Worm (Caenorhabditis elegans): Measurements from ENCODE around the gene nas-4.

nas-4 gene

DNA sequence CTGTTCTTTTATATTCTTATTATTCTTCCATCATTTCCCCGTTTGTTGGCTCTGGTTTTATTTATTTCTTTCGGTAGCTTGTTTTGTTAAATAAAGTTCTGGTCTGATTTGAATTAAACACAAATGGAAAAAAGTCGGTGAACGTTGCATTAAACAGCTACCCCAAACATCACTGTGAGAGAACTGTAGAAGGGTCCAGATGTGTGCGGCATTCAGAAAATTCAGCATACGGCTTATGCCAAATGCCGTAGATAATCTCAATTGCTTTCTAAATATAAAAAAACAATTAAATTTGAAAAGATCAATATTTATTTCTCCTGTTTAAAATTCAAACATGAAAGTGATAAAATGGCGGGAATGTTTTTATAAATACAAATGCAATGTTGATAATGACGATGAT lies 24.4 kb upstream of the nas-4 start:
- TF ChIP-seq scrt-1 (GFP tag; IDR thresholded peaks at IDR 0.05) = no peak
- no peak for TF ChIP-seq tra-4 (tag; optimal IDR thresholded peaks at IDR 0.05)
- no peak for TF ChIP-seq tbx-37 (GFP tag; conservative IDR thresholded peaks at IDR 0.05)
- TF ChIP-seq ets-7 (tag; optimal IDR thresholded peaks at IDR 0.05) = no peak
- no peak for TF ChIP-seq hnd-1 (tag; optimal IDR thresholded peaks at IDR 0.05)
- TF ChIP-seq flt-1 (GFP tag; IDR thresholded peaks at IDR 0.05) = no peak
- TF ChIP-seq pes-1 (GFP tag; IDR thresholded peaks at IDR 0.05) = no peak
- no peak for TF ChIP-seq F13C5.2 (tag; optimal IDR thresholded peaks at IDR 0.05)

DNA sequence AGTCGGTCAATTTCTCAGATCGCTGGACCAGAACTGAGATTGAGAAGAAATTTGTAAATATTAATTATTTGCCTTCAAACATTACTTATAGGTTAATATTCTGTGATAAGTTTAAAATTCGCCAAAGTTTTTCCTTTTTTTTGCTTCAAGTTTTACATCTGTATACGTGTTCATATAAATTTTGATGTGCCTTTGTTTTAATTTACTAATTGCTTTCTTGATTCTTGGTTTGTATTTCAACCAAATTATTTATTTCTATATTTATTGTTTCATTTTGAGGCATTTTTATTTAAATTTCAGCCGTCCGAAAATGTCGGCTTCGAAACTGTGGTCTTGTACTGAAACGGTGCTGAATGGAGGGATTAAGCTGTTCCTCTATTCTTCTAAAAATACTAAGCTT lies 20.9 kb upstream of the nas-4 start, which contains the start of gene C05D11.1:
Gene C05D11.1 (plus strand): TSS at position 301 of the 400 bp plus-strand sequence.
- TF ChIP-seq hnd-1 (tag; optimal IDR thresholded peaks at IDR 0.05) (no peak), pes-1 (GFP tag; IDR thresholded peaks at IDR 0.05) (no peak), flt-1 (GFP tag; IDR thresholded peaks at IDR 0.05) (no peak), ets-7 (tag; optimal IDR thresholded peaks at IDR 0.05) (no peak), ama-1 (optimal IDR thresholded peaks at IDR 0.05) (no peak)

DNA sequence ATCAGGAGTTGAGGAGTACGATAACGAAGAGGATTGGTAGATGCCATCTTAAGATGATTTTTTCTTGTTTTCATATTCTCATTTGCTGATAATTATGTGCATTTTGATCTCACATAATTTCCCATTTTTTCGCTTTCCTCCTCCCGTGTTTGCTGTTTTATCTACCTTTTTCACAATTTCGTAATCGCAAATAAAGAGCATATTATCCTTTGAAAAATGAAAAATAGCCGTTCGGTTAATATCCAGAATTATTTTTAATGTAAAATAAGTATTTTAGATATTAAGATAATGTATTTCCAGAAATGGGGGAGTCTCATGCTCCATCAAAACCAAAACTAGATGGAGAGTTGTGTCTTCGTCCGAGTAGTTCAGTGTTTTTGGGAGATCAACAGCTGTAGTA lies 17.5 kb upstream of the nas-4 start, which contains the start of gene vps-16:
Gene vps-16 (plus strand): TSS at position 301 of the 400 bp plus-strand sequence.
- TF ChIP-seq hmg-4 (GFP tag; optimal IDR thresholded peaks at IDR 0.05) (no peak), tbx-11 (GFP tag; IDR thresholded peaks at IDR 0.05) (no peak), tbx-37 (GFP tag; conservative IDR thresholded peaks at IDR 0.05) (no peak), F13C5.2 (tag; optimal IDR thresholded peaks at IDR 0.05) (no peak), hnd-1 (tag; optimal IDR thresholded peaks at IDR 0.05) (no peak), ets-7 (tag; optimal IDR thresholded peaks at IDR 0.05) (no peak), flt-1 (GFP tag; IDR thresholded peaks at IDR 0.05) (no peak), ama-1 (optimal IDR thresholded peaks at IDR 0.05) (no peak), hmbx-1 (tag; optimal IDR thresholded peaks at IDR 0.05) (no peak), ceh-36 (tag; optimal IDR thresholded peaks at IDR 0.05) (no peak), pes-1 (GFP tag; IDR thresholded peaks at IDR 0.05) (no peak), aly-1 (tag; optimal IDR thresholded peaks at IDR 0.05) (no peak), ceh-13 (GFP tag; optimal IDR thresholded peaks at IDR 0.05) (no peak)

DNA sequence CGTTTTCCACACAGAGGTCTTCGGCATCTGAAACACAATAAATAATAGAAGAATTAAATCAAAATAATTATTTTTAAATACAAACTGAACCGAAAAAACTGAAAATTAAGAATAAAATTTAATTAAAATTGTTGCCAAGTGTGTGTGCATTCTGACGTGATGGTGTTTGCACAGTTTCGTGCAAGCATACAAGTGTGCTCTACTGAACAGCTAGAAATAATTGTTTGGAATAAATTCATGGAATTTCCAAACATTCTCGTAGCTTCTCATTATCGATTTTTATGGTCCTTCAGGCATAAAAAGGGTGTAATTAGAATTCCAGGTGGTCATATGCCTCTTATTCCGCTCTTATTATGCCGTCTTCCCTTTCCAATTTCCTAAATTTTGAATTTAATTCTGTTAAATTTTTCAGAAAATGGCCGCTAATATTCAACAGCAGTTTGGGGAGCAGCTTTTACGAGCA lies 16.3 kb upstream of the nas-4 start, which contains the start of the genes mrps-17 and txdc-9:
Gene mrps-17 (minus strand): TSS at position 33 of the 463 bp plus-strand sequence.
Gene txdc-9 (plus strand): TSS at position 413 of the 463 bp plus-strand sequence.
- TF ChIP-seq F13C5.2 (tag; optimal IDR thresholded peaks at IDR 0.05) (peak; percentile 67), flt-1 (GFP tag; IDR thresholded peaks at IDR 0.05) (0 out of 2 replicates have a peak, but pooled peaks have one; percentile 38), pes-1 (GFP tag; IDR thresholded peaks at IDR 0.05) (no peak), ceh-36 (tag; optimal IDR thresholded peaks at IDR 0.05) (no peak)

DNA sequence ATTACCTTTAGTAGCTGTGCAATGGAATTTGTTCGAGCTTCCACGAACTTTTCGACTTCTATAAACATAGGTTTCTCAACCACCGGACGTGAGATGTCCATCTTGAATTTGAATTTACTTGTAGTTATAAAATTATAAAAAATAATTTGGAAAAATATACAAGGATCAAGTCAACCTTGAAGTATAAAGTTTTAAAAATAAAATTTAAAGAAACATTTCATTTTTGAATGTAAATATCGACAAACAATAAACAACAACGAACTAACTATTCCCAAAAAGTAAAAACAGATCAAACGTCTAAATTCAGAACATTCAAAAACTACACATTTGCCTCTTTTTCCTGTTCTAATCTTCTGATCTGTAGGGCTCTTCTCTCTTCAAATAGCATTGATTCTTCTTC lies 15.4 kb upstream of the nas-4 start, which contains the start of gene popl-1:
Gene popl-1 (minus strand): TSS at position 101 of the 400 bp plus-strand sequence.
- no peak for TF ChIP-seq ceh-13 (GFP tag; optimal IDR thresholded peaks at IDR 0.05)
- TF ChIP-seq ceh-36 (tag; optimal IDR thresholded peaks at IDR 0.05) = no peak
- TF ChIP-seq scrt-1 (GFP tag; IDR thresholded peaks at IDR 0.05) = no peak
- TF ChIP-seq ama-1 (optimal IDR thresholded peaks at IDR 0.05) = no peak
- no peak for TF ChIP-seq sea-1 (GFP tag; conservative IDR thresholded peaks at IDR 0.05)
- no peak for TF ChIP-seq aly-1 (tag; optimal IDR thresholded peaks at IDR 0.05)

DNA sequence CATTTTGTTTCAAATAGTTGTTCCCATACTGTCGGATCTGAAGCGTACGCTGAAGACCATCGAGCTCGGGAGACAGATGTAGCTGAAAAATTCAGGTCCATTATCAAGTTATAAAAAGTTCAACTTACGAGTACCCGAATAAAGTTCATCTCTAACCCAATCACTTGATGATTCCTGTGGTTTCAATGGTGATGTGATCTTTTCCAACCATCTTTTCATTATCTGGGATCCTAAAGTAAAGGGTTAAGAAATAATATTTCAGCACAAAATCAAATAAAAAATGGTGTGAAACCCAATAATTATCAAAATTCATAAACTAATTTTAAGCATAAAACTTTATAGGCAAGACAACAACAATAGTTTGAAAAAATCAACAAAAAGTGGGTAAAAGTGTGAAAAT lies 11.7 kb upstream of the nas-4 start, which contains the start of gene C05D11.8:
Gene C05D11.8 (minus strand): TSS at position 101 of the 400 bp plus-strand sequence.
- TF ChIP-seq scrt-1 (GFP tag; IDR thresholded peaks at IDR 0.05) = no peak
- no peak for TF ChIP-seq tbx-11 (GFP tag; IDR thresholded peaks at IDR 0.05)
- no peak for TF ChIP-seq hmbx-1 (tag; optimal IDR thresholded peaks at IDR 0.05)
- TF ChIP-seq hnd-1 (tag; optimal IDR thresholded peaks at IDR 0.05) = no peak
- TF ChIP-seq B0310.2 (tag; optimal IDR thresholded peaks at IDR 0.05) = no peak
- no peak for TF ChIP-seq tbx-37 (GFP tag; conservative IDR thresholded peaks at IDR 0.05)
- TF ChIP-seq tra-4 (tag; optimal IDR thresholded peaks at IDR 0.05) = no peak
- no peak for TF ChIP-seq aly-1 (tag; optimal IDR thresholded peaks at IDR 0.05)
- TF ChIP-seq ceh-13 (GFP tag; optimal IDR thresholded peaks at IDR 0.05) = no peak
- TF ChIP-seq F13C5.2 (tag; optimal IDR thresholded peaks at IDR 0.05) = no peak
- no peak for TF ChIP-seq ceh-36 (tag; optimal IDR thresholded peaks at IDR 0.05)
- no peak for TF ChIP-seq ama-1 (optimal IDR thresholded peaks at IDR 0.05)
- TF ChIP-seq pes-1 (GFP tag; IDR thresholded peaks at IDR 0.05) = no peak
- no peak for TF ChIP-seq sea-1 (GFP tag; conservative IDR thresholded peaks at IDR 0.05)
- no peak for TF ChIP-seq ets-7 (tag; optimal IDR thresholded peaks at IDR 0.05)
- no peak for TF ChIP-seq flt-1 (GFP tag; IDR thresholded peaks at IDR 0.05)
- TF ChIP-seq hmg-4 (GFP tag; optimal IDR thresholded peaks at IDR 0.05) = no peak

DNA sequence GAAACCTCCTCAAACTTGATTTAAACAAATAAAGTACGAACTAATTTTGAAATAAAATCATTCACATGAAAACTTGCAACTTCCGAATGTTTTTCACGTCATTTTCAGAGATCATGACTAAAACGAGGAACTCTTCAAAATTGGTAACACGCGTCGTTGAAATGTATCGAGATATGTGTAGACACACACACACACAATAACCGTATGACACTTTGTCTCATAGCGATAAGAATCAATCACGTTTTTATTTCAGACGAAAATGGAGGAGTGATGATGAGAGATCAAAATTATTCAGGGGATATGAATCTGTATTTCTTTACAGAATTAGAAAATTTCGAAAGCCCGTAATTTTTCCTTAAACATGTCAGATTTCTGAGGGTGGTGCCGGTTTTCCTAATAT lies 7.3 kb upstream of the nas-4 start:
- TF ChIP-seq ceh-13 (GFP tag; optimal IDR thresholded peaks at IDR 0.05) (no peak), hnd-1 (tag; optimal IDR thresholded peaks at IDR 0.05) (no peak), B0310.2 (tag; optimal IDR thresholded peaks at IDR 0.05) (no peak), F13C5.2 (tag; optimal IDR thresholded peaks at IDR 0.05) (no peak), ets-7 (tag; optimal IDR thresholded peaks at IDR 0.05) (no peak), scrt-1 (GFP tag; IDR thresholded peaks at IDR 0.05) (no peak), tra-4 (tag; optimal IDR thresholded peaks at IDR 0.05) (no peak), hmbx-1 (tag; optimal IDR thresholded peaks at IDR 0.05) (no peak), pes-1 (GFP tag; IDR thresholded peaks at IDR 0.05) (no peak), hmg-4 (GFP tag; optimal IDR thresholded peaks at IDR 0.05) (no peak), flt-1 (GFP tag; IDR thresholded peaks at IDR 0.05) (no peak), tbx-11 (GFP tag; IDR thresholded peaks at IDR 0.05) (no peak), ceh-36 (tag; optimal IDR thresholded peaks at IDR 0.05) (no peak)

DNA sequence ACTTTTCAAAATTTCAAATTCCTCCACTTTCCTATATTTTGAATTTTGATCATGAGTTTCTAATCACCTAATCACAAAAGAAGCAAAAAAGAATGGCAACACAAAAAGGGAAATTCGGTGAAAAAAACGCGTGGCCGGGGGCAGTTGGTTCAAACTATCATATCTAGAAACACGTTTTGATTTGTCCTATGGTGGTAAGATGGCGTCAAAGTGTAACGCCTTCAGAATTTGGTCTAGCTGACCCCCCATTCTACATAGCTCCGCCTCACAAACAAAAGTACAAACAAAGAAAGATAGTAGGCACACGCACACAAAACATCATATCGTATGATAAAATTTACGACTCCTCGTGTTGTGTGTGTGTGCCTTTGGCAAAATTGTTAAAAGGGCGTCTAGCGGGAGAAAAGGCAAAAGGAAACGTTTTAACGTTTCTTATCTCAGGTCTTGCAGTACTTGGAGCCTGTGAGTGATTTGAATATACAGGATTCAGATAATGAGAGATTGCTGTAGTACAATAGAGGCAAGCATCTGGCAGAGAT lies 6.6 kb upstream of the nas-4 start:
- TF ChIP-seq F13C5.2 (tag; optimal IDR thresholded peaks at IDR 0.05) = no peak
- TF ChIP-seq ama-1 (optimal IDR thresholded peaks at IDR 0.05) = no peak
- TF ChIP-seq pes-1 (GFP tag; IDR thresholded peaks at IDR 0.05) = no peak
- no peak for TF ChIP-seq ets-7 (tag; optimal IDR thresholded peaks at IDR 0.05)
- no peak for TF ChIP-seq B0310.2 (tag; optimal IDR thresholded peaks at IDR 0.05)
- no peak for TF ChIP-seq hnd-1 (tag; optimal IDR thresholded peaks at IDR 0.05)
- TF ChIP-seq sea-1 (GFP tag; conservative IDR thresholded peaks at IDR 0.05) = no peak
- TF ChIP-seq tbx-11 (GFP tag; IDR thresholded peaks at IDR 0.05) = no peak
- no peak for TF ChIP-seq aly-1 (tag; optimal IDR thresholded peaks at IDR 0.05)
- no peak for TF ChIP-seq ceh-13 (GFP tag; optimal IDR thresholded peaks at IDR 0.05)
- no peak for TF ChIP-seq tra-4 (tag; optimal IDR thresholded peaks at IDR 0.05)
- no peak for TF ChIP-seq ceh-36 (tag; optimal IDR thresholded peaks at IDR 0.05)
